Worm (Caenorhabditis elegans) whole organism, L4 larva: Measurements from ENCODE around the gene dmsr-13.

ENCODE experiments used
- D1046.2 ChIP-seq: fragments of 200-800 bp; sonication (Bioruptor generic); IDR thresholded peaks from 2 replicates; pipeline ENCODE4 v1.3.6; 2022; ENCODE audit warnings: missing genetic modification characterization, missing compliant biosample characterization
- F44E2.7 ChIP-seq: fragments of 200-800 bp; sonication (Bioruptor generic); IDR thresholded peaks from 2 replicates; pipeline ENCODE4 v2.1.2; 2022; ENCODE audit warnings: missing genetic modification characterization, missing compliant biosample characterization
- Y105C5A.15 ChIP-seq: fragments of 200-800 bp; sonication (Bioruptor generic); IDR thresholded peaks from 2 replicates; pipeline ENCODE4 v1.3.6; 2022; ENCODE audit warnings: missing genetic modification characterization, missing compliant biosample characterization
- Y5F2A.4 ChIP-seq: fragments of 200-800 bp; sonication (Bioruptor generic); optimal IDR thresholded peaks from 2 replicates; lab custom pipeline; 2018; ENCODE audit warnings: mild to moderate bottlenecking, missing genetic modification characterization, missing compliant biosample characterization
- ZK337.2 ChIP-seq: fragments of 200-800 bp; sonication (Bioruptor generic); IDR thresholded peaks from 2 replicates; pipeline ENCODE4 v1.3.6; 2022; ENCODE audit warnings: missing genetic modification reagents, missing genetic modification characterization, missing compliant biosample characterization
- aha-1 ChIP-seq: fragments of 150-350 bp; peaks from one replicate; lab custom pipeline; 2014; ENCODE audit warnings: missing biosample characterization, missing genetic modification characterization
- arid-1 ChIP-seq: fragments of 200-800 bp; sonication (Bioruptor generic); conservative IDR thresholded peaks from 2 replicates; pipeline ENCODE4 v1.3.6; 2022; ENCODE audit warnings: missing genetic modification reagents, missing genetic modification characterization, missing compliant biosample characterization
- ceh-28 ChIP-seq: fragments of 150-350 bp; optimal IDR thresholded peaks from 2 replicates; lab custom pipeline; 2014; ENCODE audit warnings: missing biosample characterization, missing genetic modification reagents, missing genetic modification characterization
- ceh-32 ChIP-seq: sonication (generic microtip); optimal IDR thresholded peaks from 2 replicates; lab custom pipeline; 2016; ENCODE audit warnings: mild to moderate bottlenecking, missing genetic modification characterization, missing compliant biosample characterization; ENCODE audit not compliant: poor library complexity
- ceh-44 ChIP-seq: fragments of 200-800 bp; sonication (Bioruptor generic); IDR thresholded peaks from 2 replicates; pipeline ENCODE4 v1.3.6; 2022; ENCODE audit warnings: missing genetic modification reagents, missing genetic modification characterization, missing compliant biosample characterization
- ceh-62 ChIP-seq: sonication (generic microtip); optimal IDR thresholded peaks from 2 replicates; lab custom pipeline; 2017; ENCODE audit warnings: missing biosample characterization, missing genetic modification characterization
- ces-1 ChIP-seq: fragments of 150-350 bp; sonication (generic microtip); optimal IDR thresholded peaks from 4 replicates; lab custom pipeline; 2014; ENCODE audit warnings: missing biosample characterization, missing genetic modification reagents, missing genetic modification characterization
- cey-2 ChIP-seq: sonication (generic microtip); optimal IDR thresholded peaks from 3 replicates; lab custom pipeline; 2017; ENCODE audit warnings: missing genetic modification characterization, mild to moderate bottlenecking, missing compliant biosample characterization, antibody characterized with exemption, borderline replicate concordance; ENCODE audit not compliant: insufficient read depth
- dmd-6 ChIP-seq: fragments of 200-800 bp; sonication (Bioruptor generic); IDR thresholded peaks from 2 replicates; pipeline ENCODE4 v1.3.6; 2022; ENCODE audit warnings: missing genetic modification reagents, missing genetic modification characterization, missing compliant biosample characterization
- dmd-8 ChIP-seq: fragments of 200-800 bp; sonication (Bioruptor generic); IDR thresholded peaks from 2 replicates; pipeline ENCODE4 v1.3.6; 2022; ENCODE audit warnings: missing genetic modification characterization, missing compliant biosample characterization
- dmd-9 ChIP-seq: fragments of 200-800 bp; sonication (Bioruptor generic); IDR thresholded peaks from 2 replicates; pipeline ENCODE4 v1.3.6; 2022; ENCODE audit warnings: missing genetic modification reagents, missing genetic modification characterization, missing compliant biosample characterization
- dpl-1 ChIP-seq: fragments of 150-350 bp; optimal IDR thresholded peaks from 2 replicates; lab custom pipeline; 2014; ENCODE audit warnings: missing biosample characterization, missing genetic modification reagents, missing genetic modification characterization
- duxl-1 ChIP-seq: sonication (generic microtip); optimal IDR thresholded peaks from 2 replicates; lab custom pipeline; 2016; ENCODE audit warnings: mild to moderate bottlenecking, missing genetic modification characterization, moderate library complexity, missing compliant biosample characterization; ENCODE audit not compliant: poor library complexity
- egl-43 ChIP-seq: fragments of 200-800 bp; sonication (Bioruptor generic); IDR thresholded peaks from 2 replicates; pipeline ENCODE4 v1.3.6; 2022; ENCODE audit warnings: missing genetic modification reagents, missing genetic modification characterization, missing compliant biosample characterization
- fkh-10 ChIP-seq: fragments of 150-350 bp; optimal IDR thresholded peaks from 2 replicates; lab custom pipeline; 2014; ENCODE audit warnings: missing biosample characterization, missing genetic modification reagents, missing genetic modification characterization
- fos-1 ChIP-seq: fragments of 150-350 bp; optimal IDR thresholded peaks from 2 replicates; lab custom pipeline; 2014; ENCODE audit warnings: missing biosample characterization, missing genetic modification characterization
- hif-1 ChIP-seq, 2 experiments: sonication (generic microtip); optimal IDR thresholded peaks; 2 replicates each; lab custom pipeline; 2016 to 2017; ENCODE audit warnings: missing compliant biosample characterization in 2 of 2, missing genetic modification characterization in 2 of 2, missing genetic modification reagents in 2 of 2, missing genotype in 2 of 2, mild to moderate bottlenecking in 1 of 2
- hlh-11 ChIP-seq: fragments of 200-800 bp; sonication (Bioruptor generic); optimal IDR thresholded peaks from 2 replicates; lab custom pipeline; 2018; ENCODE audit warnings: mild to moderate bottlenecking, missing genetic modification characterization, missing compliant biosample characterization
- hlh-30 ChIP-seq: sonication (generic microtip); optimal IDR thresholded peaks from 2 replicates; lab custom pipeline; 2017; ENCODE audit warnings: antibody characterized with exemption, mild to moderate bottlenecking, missing genetic modification characterization, missing compliant biosample characterization; ENCODE audit not compliant: insufficient read depth
- hmg-1.1 ChIP-seq: fragments of 200-800 bp; sonication (Bioruptor generic); IDR thresholded peaks from 2 replicates; pipeline ENCODE4 v1.3.6; 2022; ENCODE audit warnings: missing genetic modification reagents, missing genetic modification characterization, missing compliant biosample characterization
- lin-29 ChIP-seq: fragments of 200-800 bp; sonication (Bioruptor generic); IDR thresholded peaks from 2 replicates; pipeline ENCODE4 v1.3.6; 2022; ENCODE audit warnings: missing genetic modification reagents, missing genetic modification characterization, missing compliant biosample characterization
- lin-38 ChIP-seq: fragments of 200-800 bp; sonication (Bioruptor generic); IDR thresholded peaks from 2 replicates; pipeline ENCODE4 v1.3.6; 2022; ENCODE audit warnings: missing genetic modification reagents, missing genetic modification characterization, missing compliant biosample characterization
- mdl-1 ChIP-seq, 2 experiments: fragments of 150-350 bp in 1 of 2; sonication (generic microtip) in 1 of 2; optimal IDR thresholded peaks; 2 replicates each; lab custom pipeline; 2014 to 2017; ENCODE audit warnings: missing biosample characterization in 2 of 2, missing genetic modification characterization in 2 of 2
- mep-1 ChIP-seq: fragments of 150-350 bp; sonication (generic microtip); optimal IDR thresholded peaks from 3 replicates; lab custom pipeline; 2014; ENCODE audit warnings: missing biosample characterization, missing genetic modification characterization
- mxl-2 ChIP-seq: fragments of 200-800 bp; sonication (Bioruptor generic); conservative IDR thresholded peaks from 2 replicates; pipeline ENCODE4 v1.3.6; 2022; ENCODE audit warnings: missing genetic modification reagents, missing genetic modification characterization, missing compliant biosample characterization
- nhr-10 ChIP-seq: fragments of 150-350 bp; optimal IDR thresholded peaks from 2 replicates; lab custom pipeline; 2014; ENCODE audit warnings: missing biosample characterization, missing genetic modification characterization
- nhr-6 ChIP-seq: fragments of 150-350 bp; optimal IDR thresholded peaks from 2 replicates; lab custom pipeline; 2014; ENCODE audit warnings: missing biosample characterization, missing genetic modification characterization
- nhr-76 ChIP-seq: fragments of 150-350 bp; optimal IDR thresholded peaks from 2 replicates; lab custom pipeline; 2014; ENCODE audit warnings: missing biosample characterization, missing genetic modification characterization
- php-3 ChIP-seq: fragments of 200-800 bp; sonication (Bioruptor generic); IDR thresholded peaks from 2 replicates; pipeline ENCODE4 v1.3.6; 2022; ENCODE audit warnings: missing genetic modification reagents, missing genetic modification characterization, missing compliant biosample characterization
- pqm-1 ChIP-seq: sonication (generic microtip); optimal IDR thresholded peaks from 2 replicates; lab custom pipeline; 2017; ENCODE audit warnings: missing biosample characterization, missing genetic modification characterization
- rbr-2 ChIP-seq: sonication (generic microtip); optimal IDR thresholded peaks from 2 replicates; lab custom pipeline; 2016; ENCODE audit warnings: missing genotype, missing genetic modification characterization, missing compliant biosample characterization
- snpc-1.2 ChIP-seq: fragments of 200-800 bp; sonication (Bioruptor generic); IDR thresholded peaks from 2 replicates; pipeline ENCODE4 v1.3.6; 2022; ENCODE audit warnings: missing genetic modification reagents, missing genetic modification characterization, missing compliant biosample characterization
- snpc-4 ChIP-seq: fragments of 150-350 bp; optimal IDR thresholded peaks from 2 replicates; lab custom pipeline; 2014; ENCODE audit warnings: missing biosample characterization, missing genetic modification characterization
- tag-97 ChIP-seq: fragments of 200-800 bp; sonication (Bioruptor generic); IDR thresholded peaks from 2 replicates; pipeline ENCODE4 v1.3.6; 2022; ENCODE audit warnings: missing genetic modification characterization, missing compliant biosample characterization
- tra-1 ChIP-seq: fragments of 200-800 bp; sonication (Bioruptor generic); IDR thresholded peaks from 2 replicates; pipeline ENCODE4 v1.3.6; 2022; ENCODE audit warnings: missing genetic modification reagents, missing genetic modification characterization, missing compliant biosample characterization
- unc-130 ChIP-seq: sonication (generic microtip); optimal IDR thresholded peaks from 2 replicates; lab custom pipeline; 2016; ENCODE audit warnings: missing genetic modification reagents, missing genetic modification characterization, missing compliant biosample characterization
- unc-62 ChIP-seq, 3 experiments: fragments of 150-350 bp in 1 of 3; sonication (generic microtip); optimal IDR thresholded peaks in 2 of 3; peaks in 1 of 3; 1 replicate in 1 of 3; 2 replicates in 2 of 3; lab custom pipeline; 2014 to 2017; ENCODE audit warnings: missing biosample characterization in 3 of 3, missing genetic modification characterization in 3 of 3, missing genetic modification reagents in 3 of 3, missing genotype in 1 of 3
- zag-1 ChIP-seq: fragments of 150-350 bp; optimal IDR thresholded peaks from 2 replicates; lab custom pipeline; 2014; ENCODE audit warnings: missing biosample characterization, missing genetic modification characterization
- zfp-3 ChIP-seq: fragments of 200-800 bp; sonication (Bioruptor generic); conservative IDR thresholded peaks from 2 replicates; pipeline ENCODE4 v1.3.6; 2022; ENCODE audit warnings: missing genetic modification reagents, missing genetic modification characterization, missing compliant biosample characterization
- zip-11 ChIP-seq: fragments of 200-800 bp; sonication (Bioruptor generic); IDR thresholded peaks from 2 replicates; pipeline ENCODE4 v1.3.6; 2022; ENCODE audit warnings: missing genetic modification characterization, missing compliant biosample characterization
- zip-2 ChIP-seq: fragments of 150-350 bp; optimal IDR thresholded peaks from 2 replicates; lab custom pipeline; 2014; ENCODE audit warnings: missing biosample characterization, missing genetic modification characterization
- ztf-11 ChIP-seq: fragments of 150-350 bp; optimal IDR thresholded peaks from 2 replicates; lab custom pipeline; 2014; ENCODE audit warnings: missing biosample characterization, missing genetic modification characterization
- ztf-7 ChIP-seq: fragments of 150-350 bp; optimal IDR thresholded peaks from 2 replicates; lab custom pipeline; 2014; ENCODE audit warnings: missing biosample characterization, missing genetic modification characterization

Gene dmsr-13

ce11 chrV:6819812-6820211, at the start of gene dmsr-13:
Gene dmsr-13 (minus strand): TSS chrV:6819912.
- no peak for TF ChIP-seq fos-1 (tag; lab: Kevin White, UChicago)
- no peak for TF ChIP-seq D1046.2 (GFP tag; lab: Robert Waterston, UW)
- no peak for TF ChIP-seq ceh-44
- no peak for TF ChIP-seq php-3 (GFP tag; lab: Robert Waterston, UW)
- TF ChIP-seq fkh-10 (GFP tag; lab: Kevin White, UChicago) = no peak
- no peak for TF ChIP-seq snpc-4 (tag; lab: Kevin White, UChicago)
- no peak for TF ChIP-seq hlh-11
- TF ChIP-seq zip-2 = no peak
- TF ChIP-seq hmg-1.1 (GFP tag; lab: Robert Waterston, UW) = no peak
- TF ChIP-seq dpl-1 (GFP tag; lab: Kevin White, UChicago) = no peak
- TF ChIP-seq nhr-10 (tag; lab: Kevin White, UChicago) = no peak
- TF ChIP-seq mxl-2 (GFP tag; lab: Robert Waterston, UW) = no peak
- TF ChIP-seq dmd-6 = no peak
- TF ChIP-seq arid-1 = no peak
- no peak for TF ChIP-seq tra-1
- no peak for TF ChIP-seq mep-1 (tag; lab: Kevin White, UChicago)
- no peak for TF ChIP-seq ZK337.2 (GFP tag; lab: Robert Waterston, UW)
- no peak for TF ChIP-seq ceh-28 (tag; lab: Kevin White, UChicago)
- no peak for TF ChIP-seq ztf-7 (tag; lab: Kevin White, UChicago)
- no peak for TF ChIP-seq cey-2 (tag; lab: Kevin White, UChicago)

- TF ChIP-seq F44E2.7 (GFP tag; lab: Robert Waterston, UW) (no peak), hif-1 (tag; optimal IDR thresholded peaks at IDR 0.05; lab: Kevin White, UChicago) (no peak), lin-29 (no peak), nhr-76 (tag; lab: Kevin White, UChicago) (no peak), ceh-62 (no peak), ceh-32 (tag; lab: Kevin White, UChicago) (no peak), egl-43 (GFP tag; lab: Robert Waterston, UW) (no peak), tag-97 (no peak), zip-11 (GFP tag; lab: Robert Waterston, UW) (no peak), zag-1 (no peak), Y5F2A.4 (no peak), ztf-11 (no peak), Y105C5A.15 (GFP tag; lab: Robert Waterston, UW) (no peak)
Observed at ce11 chrV:6854711-6855110, 35.0 kb upstream of the dmsr-13 start, which contains the start of gene gpa-10. Gene gpa-10 (minus strand): TSS chrV:6854811.

- peak; percentile 82 for TF ChIP-seq aha-1
- no peak for TF ChIP-seq nhr-6 (tag; lab: Kevin White, UChicago)
- no peak for TF ChIP-seq unc-62 (GFP tag; optimal IDR thresholded peaks at IDR 0.05 in 1 of 2; lab: Kevin White, UChicago)
- no peak for TF ChIP-seq unc-62 (tag; optimal IDR thresholded peaks at IDR 0.05; lab: Kevin White, UChicago)
Observed at ce11 chrV:6846507-6846906, 26.8 kb upstream of the dmsr-13 start, which contains the start of gene lgc-54. Gene lgc-54 (minus strand): TSS chrV:6846607.

ce11 chrV:6842437-6842836, 22.7 kb upstream of the dmsr-13 start, which contains the start of gene T15B7.1:
Gene T15B7.1 (plus strand): TSS chrV:6842737.
- TF ChIP-seq egl-43 (GFP tag; lab: Robert Waterston, UW) (no peak), dmd-9 (GFP tag; lab: Robert Waterston, UW) (no peak), unc-130 (GFP tag; lab: Kevin White, UChicago) (no peak), duxl-1 (tag; lab: Kevin White, UChicago) (no peak), fos-1 (tag; lab: Kevin White, UChicago) (no peak), snpc-1.2 (no peak), dmd-8 (GFP tag; lab: Robert Waterston, UW) (no peak), lin-38 (GFP tag; lab: Robert Waterston, UW) (no peak), zfp-3 (no peak), pqm-1 (tag; lab: Kevin White, UChicago) (no peak), ces-1 (GFP tag; lab: Kevin White, UChicago) (no peak), hlh-30 (no peak), mdl-1 (tag; optimal IDR thresholded peaks at IDR 0.05; lab: Kevin White, UChicago) (no peak), dpl-1 (GFP tag; lab: Kevin White, UChicago) (no peak), rbr-2 (tag; lab: Kevin White, UChicago) (no peak)
